Fruit fly (Drosophila melanogaster) whole organism, embryonic: ENCODE data around the gene Pebp1.
A peak's percentile ranks its signal among the peaks of the same experiment; 100 is the strongest.

ENCODE experiments used
- Adf1 ChIP-seq: fragments of 200-800 bp; sonication (Bioruptor generic); IDR thresholded peaks from 2 replicates; pipeline ENCODE4 v1.3.6; 2022; ENCODE audit warnings: missing biosample characterization, missing genetic modification characterization
- Atf6 ChIP-seq: fragments of 200-800 bp; sonication (Bioruptor generic); IDR thresholded peaks from 2 replicates; pipeline ENCODE4 v1.3.6; 2022; ENCODE audit warnings: missing biosample characterization, missing genetic modification characterization
- Bdp1 ChIP-seq: fragments of 200-800 bp; sonication (Bioruptor generic); optimal IDR thresholded peaks from 3 replicates; lab custom pipeline; 2016; ENCODE audit warnings: missing biosample characterization, missing genetic modification characterization
- CG11085 ChIP-seq: fragments of 200-800 bp; sonication (Bioruptor generic); IDR thresholded peaks from 2 replicates; pipeline ENCODE4 v1.3.6; 2022; ENCODE audit warnings: missing biosample characterization, missing genetic modification characterization
- CG12769 ChIP-seq: fragments of 200-800 bp; sonication (Bioruptor generic); optimal IDR thresholded peaks from 2 replicates; lab custom pipeline; 2019; ENCODE audit warnings: missing biosample characterization, mild to moderate bottlenecking, missing genetic modification characterization, moderate library complexity
- CG13287 ChIP-seq: fragments of 200-800 bp; sonication (Bioruptor generic); IDR thresholded peaks from 2 replicates; pipeline ENCODE4 v1.3.6; 2022; ENCODE audit warnings: missing biosample characterization, missing genetic modification characterization; ENCODE audit not compliant: partially characterized antibody
- CG13894 ChIP-seq: fragments of 200-800 bp; sonication (Bioruptor generic); optimal IDR thresholded peaks from 3 replicates; lab custom pipeline; 2018; ENCODE audit warnings: missing biosample characterization, mild to moderate bottlenecking, missing genetic modification characterization, moderate library complexity
- CG18262 ChIP-seq: fragments of 200-800 bp; optimal IDR thresholded peaks from 3 replicates; lab custom pipeline; 2019; ENCODE audit warnings: missing biosample characterization, mild to moderate bottlenecking, missing genetic modification characterization, moderate library complexity
- CG2712 ChIP-seq: fragments of 200-800 bp; optimal IDR thresholded peaks from 3 replicates; lab custom pipeline; 2019; ENCODE audit warnings: missing biosample characterization, mild to moderate bottlenecking, missing genetic modification characterization, moderate library complexity
- CG32772 ChIP-seq: fragments of 200-800 bp; sonication (Bioruptor generic); IDR thresholded peaks from 2 replicates; pipeline ENCODE4 v1.3.6; 2022; ENCODE audit warnings: missing biosample characterization, missing genetic modification characterization
- CG3281 ChIP-seq: fragments of 200-800 bp; sonication (Bioruptor generic); optimal IDR thresholded peaks from 3 replicates; lab custom pipeline; 2017; ENCODE audit warnings: missing biosample characterization, mild to moderate bottlenecking, missing genetic modification characterization
- CG34376 ChIP-seq: fragments of 200-800 bp; sonication (Bioruptor generic); optimal IDR thresholded peaks from 2 replicates; lab custom pipeline; 2018; ENCODE audit warnings: missing biosample characterization, mild to moderate bottlenecking, missing genetic modification characterization
- CG3726 ChIP-seq: fragments of 200-800 bp; sonication (Bioruptor generic); IDR thresholded peaks from 3 replicates; pipeline ENCODE4, ENCODE4 v1.3.6; 2022; ENCODE audit warnings: missing biosample characterization, missing genetic modification characterization
- CG4820 ChIP-seq: fragments of 200-800 bp; sonication (Bioruptor generic); optimal IDR thresholded peaks from 3 replicates; lab custom pipeline; 2016; ENCODE audit warnings: missing biosample characterization, missing genetic modification characterization
- CG7786 ChIP-seq: fragments of 200-800 bp; sonication (Bioruptor generic); optimal IDR thresholded peaks from 2 replicates; lab custom pipeline; 2016; ENCODE audit warnings: missing biosample characterization, missing genetic modification characterization
- CG8089 ChIP-seq: fragments of 200-800 bp; sonication (Bioruptor generic); optimal IDR thresholded peaks from 3 replicates; lab custom pipeline; 2016; ENCODE audit warnings: missing biosample characterization, missing genetic modification characterization
- CG8359 ChIP-seq: fragments of 200-800 bp; sonication (Bioruptor generic); optimal IDR thresholded peaks from 2 replicates; lab custom pipeline; 2017; ENCODE audit warnings: missing biosample characterization, mild to moderate bottlenecking, missing genetic modification characterization, borderline replicate concordance
- CG8944 ChIP-seq: fragments of 200-800 bp; sonication (Bioruptor generic); optimal IDR thresholded peaks from 3 replicates; lab custom pipeline; 2016; ENCODE audit warnings: missing biosample characterization, missing genetic modification characterization
- CG9797 ChIP-seq: fragments of 200-800 bp; sonication (Bioruptor generic); optimal IDR thresholded peaks from 3 replicates; lab custom pipeline; 2018; ENCODE audit warnings: missing biosample characterization, mild to moderate bottlenecking, missing genetic modification characterization
- CG9876 ChIP-seq: fragments of 200-800 bp; sonication (Bioruptor generic); optimal IDR thresholded peaks from 2 replicates; lab custom pipeline; 2016; ENCODE audit warnings: missing biosample characterization, missing genetic modification characterization
- CG9932 ChIP-seq: fragments of 200-800 bp; sonication (Bioruptor generic); IDR thresholded peaks from 2 replicates; pipeline ENCODE4 v1.3.6; 2022; ENCODE audit warnings: missing biosample characterization, missing genetic modification characterization
- Dip2 ChIP-seq: fragments of 200-800 bp; sonication (Bioruptor generic); IDR thresholded peaks from 2 replicates; pipeline ENCODE4 v1.3.6; 2022; ENCODE audit warnings: missing biosample characterization, missing genetic modification characterization
- Dp ChIP-seq: fragments of 200-800 bp; sonication (Bioruptor generic); optimal IDR thresholded peaks from 2 replicates; lab custom pipeline; 2018; ENCODE audit warnings: missing biosample characterization, mild to moderate bottlenecking, missing genetic modification characterization, moderate library complexity
- Fer1 ChIP-seq: fragments of 200-800 bp; sonication (Bioruptor generic); optimal IDR thresholded peaks from 2 replicates; lab custom pipeline; 2017; ENCODE audit warnings: missing biosample characterization, mild to moderate bottlenecking, missing genetic modification characterization
- Gug ChIP-seq: fragments of 200-800 bp; sonication (Bioruptor generic); IDR thresholded peaks from 4 replicates; pipeline ENCODE4 v1.3.6; 2022; ENCODE audit warnings: missing biosample characterization, missing genetic modification characterization
- HHEX ChIP-seq: fragments of 200-800 bp; sonication (Bioruptor generic); optimal IDR thresholded peaks from 3 replicates; lab custom pipeline; 2017; ENCODE audit warnings: missing biosample characterization, mild to moderate bottlenecking, missing genetic modification characterization, missing genetic modification reagents
- HLH4C ChIP-seq: fragments of 200-800 bp; sonication (Bioruptor generic); IDR thresholded peaks from 3 replicates; pipeline ENCODE4 v1.3.6; 2022; ENCODE audit warnings: missing biosample characterization, missing genetic modification characterization; ENCODE audit not compliant: partially characterized antibody
- Mad ChIP-seq: fragments of 200-800 bp; sonication (Bioruptor generic); optimal IDR thresholded peaks from 2 replicates; lab custom pipeline; 2016; ENCODE audit warnings: missing biosample characterization, missing genetic modification characterization
- Mrtf ChIP-seq: fragments of 200-800 bp; sonication (Bioruptor generic); IDR thresholded peaks from 3 replicates; pipeline ENCODE4 v1.3.6; 2022; ENCODE audit warnings: missing biosample characterization, missing genetic modification characterization
- NC2α ChIP-seq: fragments of 200-800 bp; sonication (Bioruptor generic); optimal IDR thresholded peaks from 2 replicates; lab custom pipeline; 2016; ENCODE audit warnings: missing biosample characterization, missing genetic modification characterization
- Neu2 ChIP-seq: fragments of 200-800 bp; sonication (Bioruptor generic); optimal IDR thresholded peaks from 3 replicates; lab custom pipeline; 2016; ENCODE audit warnings: missing biosample characterization, missing genetic modification characterization, borderline replicate concordance
- Opbp ChIP-seq: fragments of 200-800 bp; sonication (Bioruptor generic); IDR thresholded peaks from 3 replicates; pipeline ENCODE4 v1.3.6; 2022; ENCODE audit warnings: missing biosample characterization, missing genetic modification characterization; ENCODE audit not compliant: partially characterized antibody
- Scr ChIP-seq: fragments of 200-800 bp; sonication (Bioruptor generic); IDR thresholded peaks from 2 replicates; pipeline ENCODE4 v1.3.6; 2022; ENCODE audit warnings: missing biosample characterization, missing genetic modification characterization; ENCODE audit not compliant: partially characterized antibody
- Vsx1 ChIP-seq: fragments of 200-800 bp; sonication (Bioruptor generic); optimal IDR thresholded peaks from 2 replicates; lab custom pipeline; 2017; ENCODE audit warnings: missing biosample characterization, mild to moderate bottlenecking, missing genetic modification characterization, missing genetic modification reagents
- ap ChIP-seq: fragments of 200-800 bp; sonication (Bioruptor generic); IDR thresholded peaks from 2 replicates; pipeline ENCODE4 v1.3.6; 2022; ENCODE audit warnings: missing biosample characterization, missing genetic modification characterization
- bbx ChIP-seq: fragments of 200-800 bp; sonication (Bioruptor generic); IDR thresholded peaks from 2 replicates; pipeline ENCODE4 v1.3.6; 2022; ENCODE audit warnings: missing biosample characterization, missing genetic modification characterization; ENCODE audit not compliant: partially characterized antibody
- bowl ChIP-seq: fragments of 200-800 bp; sonication (Bioruptor generic); IDR thresholded peaks from 2 replicates; pipeline ENCODE4 v1.3.6; 2022; ENCODE audit warnings: missing biosample characterization, missing genetic modification characterization
- ems ChIP-seq: fragments of 200-800 bp; sonication (Bioruptor generic); optimal IDR thresholded peaks from 3 replicates; lab custom pipeline; 2016; ENCODE audit warnings: missing biosample characterization, missing genetic modification characterization
- ham ChIP-seq: fragments of 200-800 bp; sonication (Bioruptor generic); IDR thresholded peaks from 2 replicates; pipeline ENCODE4 v1.3.6; 2022; ENCODE audit warnings: missing biosample characterization, missing genetic modification characterization
- jumu ChIP-seq: fragments of 200-800 bp; sonication (Bioruptor generic); optimal IDR thresholded peaks from 3 replicates; lab custom pipeline; 2016; ENCODE audit warnings: missing biosample characterization, missing genetic modification characterization
- peb ChIP-seq: fragments of 200-800 bp; sonication (Bioruptor generic); IDR thresholded peaks from 2 replicates; pipeline ENCODE4 v1.3.6; 2022; ENCODE audit warnings: missing biosample characterization, missing genetic modification characterization
- pho ChIP-seq: fragments of 200-800 bp; sonication (Bioruptor generic); optimal IDR thresholded peaks from 2 replicates; lab custom pipeline; 2016; ENCODE audit warnings: missing biosample characterization, missing genetic modification characterization
- run ChIP-seq: fragments of 200-800 bp; sonication (Bioruptor generic); optimal IDR thresholded peaks from 3 replicates; lab custom pipeline; 2018; ENCODE audit warnings: missing biosample characterization, mild to moderate bottlenecking, missing genetic modification characterization
- sd ChIP-seq: fragments of 200-800 bp; sonication (Bioruptor generic); optimal IDR thresholded peaks from 3 replicates; lab custom pipeline; 2018; ENCODE audit warnings: missing biosample characterization, mild to moderate bottlenecking, missing genetic modification characterization, moderate library complexity
- slbo ChIP-seq: fragments of 200-800 bp; sonication (Bioruptor generic); IDR thresholded peaks from 2 replicates; pipeline ENCODE4 v1.3.6; 2022; ENCODE audit warnings: missing biosample characterization, missing genetic modification characterization
- so ChIP-seq: fragments of 200-800 bp; sonication (Bioruptor generic); IDR thresholded peaks from 3 replicates; pipeline ENCODE4 v1.3.6; 2022; ENCODE audit warnings: missing biosample characterization, missing genetic modification characterization
- toy ChIP-seq: fragments of 200-800 bp; sonication (Bioruptor generic); IDR thresholded peaks from 2 replicates; pipeline ENCODE4 v1.3.6; 2022; ENCODE audit warnings: missing biosample characterization, missing genetic modification characterization
- vnd ChIP-seq: fragments of 200-800 bp; sonication (Bioruptor generic); IDR thresholded peaks from 3 replicates; pipeline ENCODE4 v1.3.6; 2022; ENCODE audit warnings: missing biosample characterization, missing genetic modification characterization; ENCODE audit not compliant: partially characterized antibody
- zen2 ChIP-seq: fragments of 200-800 bp; sonication (Bioruptor generic); IDR thresholded peaks from 3 replicates; pipeline ENCODE4 v1.3.6; 2022; ENCODE audit warnings: missing biosample characterization, missing genetic modification characterization; ENCODE audit not compliant: partially characterized antibody

Gene Pebp1

DNA sequence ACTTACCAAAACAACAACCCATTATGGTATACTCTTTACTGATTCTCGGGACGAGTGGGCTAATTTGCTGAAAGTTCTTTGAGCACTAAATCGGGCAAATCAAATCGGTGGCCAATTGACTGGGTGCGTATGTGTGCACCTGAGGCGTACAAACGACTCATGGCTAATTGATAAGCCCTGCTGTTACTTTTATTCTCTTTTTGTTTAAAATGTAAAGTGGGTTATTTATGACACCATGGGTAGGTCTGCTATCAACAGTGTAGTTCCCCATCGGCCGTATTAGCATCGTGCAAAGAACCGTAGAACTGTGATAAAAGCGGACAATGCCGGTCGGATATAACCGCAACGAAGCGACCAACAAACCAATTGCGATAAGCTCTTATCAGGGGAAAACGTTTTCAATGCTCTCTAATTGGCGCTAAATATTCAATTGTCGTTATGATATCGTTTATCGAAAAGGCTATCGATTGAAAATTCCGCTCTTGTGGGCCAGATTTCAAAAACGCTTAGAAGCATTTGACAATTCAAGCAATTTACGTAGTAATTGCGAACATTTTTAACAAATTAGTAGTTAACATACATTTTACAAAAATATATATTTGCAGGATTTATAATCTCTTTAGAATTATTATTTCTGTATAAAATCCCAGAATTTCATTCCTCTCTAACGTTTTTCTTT lies 18.5 kb upstream of the Pebp1 start, which contains the start of gene CG34288 (continued):
- peak; percentile 22 for TF ChIP-seq CG13287 (GFP tag; lab: Robert Waterston, UW)
- no peak for TF ChIP-seq CG9797 (GFP tag; lab: Kevin White, UChicago)
- TF ChIP-seq ham (GFP tag; lab: Robert Waterston, UW): peak; percentile 31; the same call in 1 of the 2 replicates
- no peak for TF ChIP-seq run (tag; lab: Kevin White, UChicago)
- no peak for TF ChIP-seq CG13894
- peak; percentile 45 for TF ChIP-seq bbx
- peak; percentile 76 for TF ChIP-seq Dp (GFP tag; lab: Kevin White, UChicago)
- 0 out of 2 replicates have a peak, but pooled peaks have one; percentile 5 for TF ChIP-seq toy (GFP tag; lab: Robert Waterston, UW)
- peak; percentile 46 for TF ChIP-seq jumu (GFP tag; lab: Kevin White, UChicago)
- peak; percentile 81 for TF ChIP-seq CG12769 (tag; lab: Kevin White, UChicago)
- peak; percentile 7 for TF ChIP-seq CG7786
- peak; percentile 89 for TF ChIP-seq CG34376
- TF ChIP-seq Gug (GFP tag; lab: Robert Waterston, UW): no peak; the same call in 2 of the 4 replicates
- peak; percentile 82 for TF ChIP-seq slbo (GFP tag; lab: Robert Waterston, UW)
- no peak for TF ChIP-seq Dip2 (GFP tag; lab: Robert Waterston, UW)
- no peak for TF ChIP-seq NC2α (GFP tag; lab: Kevin White, UChicago)
- no peak for TF ChIP-seq CG2712
- peak; percentile 40 for TF ChIP-seq CG18262 (tag; lab: Kevin White, UChicago)
- TF ChIP-seq Opbp (GFP tag; lab: Robert Waterston, UW): no peak
- peak; percentile 26; the same call in 1 of the 2 replicates for TF ChIP-seq Scr (GFP tag; lab: Robert Waterston, UW)
- TF ChIP-seq so: 0 out of 3 replicates have a peak, but pooled peaks have one; percentile 7
- TF ChIP-seq CG4820: no peak
- TF ChIP-seq HLH4C (GFP tag; lab: Robert Waterston, UW): 0 out of 3 replicates have a peak, but pooled peaks have one; percentile 27
- no peak for TF ChIP-seq CG3726
- no peak for TF ChIP-seq CG8359 (GFP tag; lab: Kevin White, UChicago)
- TF ChIP-seq CG32772: 0 out of 2 replicates have a peak, but pooled peaks have one; percentile 6
- peak; percentile 48 for TF ChIP-seq CG9932 (GFP tag; lab: Robert Waterston, UW)
- TF ChIP-seq CG3281 (GFP tag; lab: Kevin White, UChicago): no peak
- TF ChIP-seq Atf6 (GFP tag; lab: Robert Waterston, UW): peak; percentile 68; the same call in 1 of the 2 replicates
- peak; percentile 62; the same call in 2 of the 3 replicates for TF ChIP-seq Mrtf
- TF ChIP-seq HHEX: peak; percentile 35
- TF ChIP-seq sd (tag; lab: Kevin White, UChicago): peak; percentile 73
- no peak for TF ChIP-seq CG9876
- no peak for TF ChIP-seq CG8089 (GFP tag; lab: Kevin White, UChicago)
- no peak for TF ChIP-seq Fer1
- TF ChIP-seq vnd (GFP tag; lab: Robert Waterston, UW): no peak
- TF ChIP-seq CG11085 (GFP tag; lab: Robert Waterston, UW): peak; percentile 63
- TF ChIP-seq Adf1 (GFP tag; lab: Robert Waterston, UW): no peak
- TF ChIP-seq Mad (GFP tag; lab: Kevin White, UChicago): no peak
- TF ChIP-seq CG8944: no peak
- peak; percentile 31; the same call in 1 of the 2 replicates for TF ChIP-seq bowl
- TF ChIP-seq peb (GFP tag; lab: Robert Waterston, UW): no peak
- peak; percentile 4 for TF ChIP-seq pho
- no peak for TF ChIP-seq Bdp1 (GFP tag; lab: Kevin White, UChicago)
- TF ChIP-seq ems (GFP tag; lab: Kevin White, UChicago): no peak
- peak; percentile 96 for TF ChIP-seq Vsx1 (GFP tag; lab: Kevin White, UChicago)
- TF ChIP-seq ap: 0 out of 2 replicates have a peak, but pooled peaks have one; percentile 7
- TF ChIP-seq zen2 (GFP tag; lab: Robert Waterston, UW): peak; percentile 3; the same call in 1 of the 3 replicates
- TF ChIP-seq Neu2: no peak
